Worm (Caenorhabditis elegans) whole organism, L3 larva: ENCODE results near the gene T15B12.1.

Experiments
- elt-3 ChIP-seq, 3 experiments: fragments of 150-350 bp in 1 of 3; sonication (generic microtip) in 2 of 3; optimal IDR thresholded peaks; 2 replicates in 2 of 3; 4 replicates in 1 of 3; lab custom pipeline; 2014 to 2017; ENCODE audit warnings: missing biosample characterization in 3 of 3, missing genetic modification characterization in 3 of 3
- mdl-1 ChIP-seq: fragments of 150-350 bp; optimal IDR thresholded peaks from 2 replicates; lab custom pipeline; 2014; ENCODE audit warnings: missing biosample characterization, missing genetic modification characterization
- nhr-237 ChIP-seq: fragments of 150-350 bp; optimal IDR thresholded peaks from 2 replicates; lab custom pipeline; 2014; ENCODE audit warnings: missing biosample characterization, missing genetic modification characterization
- unc-39 ChIP-seq: sonication (generic microtip); optimal IDR thresholded peaks from 4 replicates; lab custom pipeline; 2017; ENCODE audit warnings: missing biosample characterization, missing genetic modification characterization

ce11 chrIII:5267217-5267906 lies 20.6 kb upstream of the T15B12.1 start, which contains the start of gene ZC395.5:
- TF ChIP-seq elt-3 (tag; optimal IDR thresholded peaks at IDR 0.05; lab: Kevin White, UChicago) (no peak), nhr-237 (no peak), unc-39 (tag; lab: Kevin White, UChicago) (no peak), mdl-1 (tag; lab: Kevin White, UChicago) (no peak)
